Fruit fly (Drosophila melanogaster) whole organism, prepupa: ENCODE data around the gene CG10237.

Source experiments
- Blimp-1 ChIP-seq: fragments of 200-800 bp; sonication (Bioruptor generic); optimal IDR thresholded peaks from 3 replicates; lab custom pipeline; 2017; ENCODE audit warnings: missing biosample characterization, missing genetic modification characterization, mild to moderate bottlenecking, moderate library complexity, missing genetic modification reagents
- CG10631 ChIP-seq: fragments of 200-800 bp; sonication (Bioruptor generic); optimal IDR thresholded peaks from 2 replicates; lab custom pipeline; 2016; ENCODE audit warnings: missing biosample characterization, missing genetic modification characterization
- CG10669 ChIP-seq: fragments of 200-800 bp; sonication (Bioruptor generic); optimal IDR thresholded peaks from 3 replicates; lab custom pipeline; 2018; ENCODE audit warnings: missing biosample characterization, mild to moderate bottlenecking, missing genetic modification characterization, moderate library complexity
- CG11762 ChIP-seq: fragments of 200-800 bp; sonication (Bioruptor generic); optimal IDR thresholded peaks from 3 replicates; lab custom pipeline; 2016; ENCODE audit warnings: missing biosample characterization, missing genetic modification characterization; ENCODE audit not compliant: insufficient read depth
- CG11902 ChIP-seq: fragments of 200-800 bp; sonication (Bioruptor generic); optimal IDR thresholded peaks from 3 replicates; lab custom pipeline; 2016; ENCODE audit warnings: missing biosample characterization, missing genetic modification characterization
- CG15336 ChIP-seq: fragments of 200-800 bp; sonication (Bioruptor generic); IDR thresholded peaks from 2 replicates; pipeline ENCODE4 v1.3.6; 2022; ENCODE audit warnings: missing biosample characterization, missing genetic modification characterization
- CG1621 ChIP-seq: fragments of 200-800 bp; sonication (Bioruptor generic); optimal IDR thresholded peaks from 3 replicates; lab custom pipeline; 2018; ENCODE audit warnings: missing biosample characterization, mild to moderate bottlenecking, missing genetic modification characterization
- CG3032 ChIP-seq: fragments of 200-800 bp; optimal IDR thresholded peaks from 2 replicates; lab custom pipeline; 2019; ENCODE audit warnings: missing biosample characterization, mild to moderate bottlenecking, missing genetic modification characterization, moderate library complexity
- CG32006 ChIP-seq: fragments of 200-800 bp; sonication (Bioruptor generic); optimal IDR thresholded peaks from 3 replicates; lab custom pipeline; 2017; ENCODE audit warnings: missing biosample characterization, mild to moderate bottlenecking, missing genetic modification characterization
- CG3919 ChIP-seq: fragments of 200-800 bp; sonication (Bioruptor generic); optimal IDR thresholded peaks from 3 replicates; lab custom pipeline; 2016; ENCODE audit warnings: missing biosample characterization, missing genetic modification characterization
- CG6163 ChIP-seq: fragments of 200-800 bp; sonication (Bioruptor generic); IDR thresholded peaks from 3 replicates; pipeline ENCODE4 v1.3.6; 2022; ENCODE audit warnings: missing biosample characterization, missing genetic modification characterization
- CG6792 ChIP-seq: fragments of 200-800 bp; sonication (Bioruptor generic); optimal IDR thresholded peaks from 3 replicates; lab custom pipeline; 2016; ENCODE audit warnings: missing biosample characterization, missing genetic modification characterization
- CG6808 ChIP-seq: fragments of 200-800 bp; sonication (Bioruptor generic); optimal IDR thresholded peaks from 3 replicates; lab custom pipeline; 2017; ENCODE audit warnings: missing biosample characterization, missing genetic modification characterization, mild to moderate bottlenecking, moderate library complexity, missing genetic modification reagents
- CG8119 ChIP-seq: fragments of 200-800 bp; sonication (Bioruptor generic); IDR thresholded peaks from 3 replicates; pipeline ENCODE4 v1.3.6; 2022; ENCODE audit warnings: missing biosample characterization, missing genetic modification characterization
- CG8319 ChIP-seq: fragments of 200-800 bp; sonication (Bioruptor generic); optimal IDR thresholded peaks from 3 replicates; lab custom pipeline; 2016; ENCODE audit warnings: missing biosample characterization, missing genetic modification characterization
- CG8632 ChIP-seq: fragments of 200-800 bp; sonication (Bioruptor generic); optimal IDR thresholded peaks from 3 replicates; lab custom pipeline; 2016; ENCODE audit warnings: missing biosample characterization, missing genetic modification characterization
- Eip75B ChIP-seq: fragments of 200-800 bp; sonication (Bioruptor generic); optimal IDR thresholded peaks from 3 replicates; lab custom pipeline; 2016; ENCODE audit warnings: missing biosample characterization, missing genetic modification characterization
- Eip78C ChIP-seq: fragments of 200-800 bp; sonication (Bioruptor generic); peaks from one replicate; lab custom pipeline; 2016; ENCODE audit warnings: missing biosample characterization, missing genetic modification characterization
- Ets21C ChIP-seq: fragments of 200-800 bp; sonication (Bioruptor generic); optimal IDR thresholded peaks from 3 replicates; lab custom pipeline; 2016; ENCODE audit warnings: missing biosample characterization, missing genetic modification characterization
- Ets96B ChIP-seq: fragments of 200-800 bp; optimal IDR thresholded peaks from 2 replicates; lab custom pipeline; 2019; ENCODE audit warnings: missing biosample characterization, mild to moderate bottlenecking, missing genetic modification characterization, moderate library complexity
- Gug ChIP-seq: fragments of 200-800 bp; sonication (Bioruptor generic); IDR thresholded peaks from 2 replicates; pipeline ENCODE4 v1.3.6; 2022; ENCODE audit warnings: missing biosample characterization, missing genetic modification characterization
- Hr38 ChIP-seq: sonication (Bioruptor generic); optimal IDR thresholded peaks from 2 replicates; lab custom pipeline; 2016; ENCODE audit warnings: missing biosample characterization, missing genetic modification characterization
- Hr39 ChIP-seq: fragments of 200-800 bp; sonication (Bioruptor generic); optimal IDR thresholded peaks from 2 replicates; lab custom pipeline; 2016; ENCODE audit warnings: missing biosample characterization, missing genetic modification characterization
- Hr4 ChIP-seq: fragments of 200-800 bp; sonication (Bioruptor generic); optimal IDR thresholded peaks from 3 replicates; lab custom pipeline; 2016; ENCODE audit warnings: missing biosample characterization, missing genetic modification characterization
- Lpt ChIP-seq: fragments of 200-800 bp; sonication (Bioruptor generic); optimal IDR thresholded peaks from 3 replicates; lab custom pipeline; 2016; ENCODE audit warnings: missing biosample characterization, missing genetic modification characterization
- OdsH ChIP-seq: fragments of 200-800 bp; sonication (Bioruptor generic); optimal IDR thresholded peaks from 3 replicates; lab custom pipeline; 2016; ENCODE audit warnings: missing biosample characterization, missing genetic modification characterization
- Sox102F ChIP-seq: fragments of 200-800 bp; sonication (Bioruptor generic); optimal IDR thresholded peaks from 2 replicates; lab custom pipeline; 2016; ENCODE audit warnings: missing biosample characterization, mild to moderate bottlenecking, missing genetic modification characterization
- achi ChIP-seq: fragments of 200-800 bp; sonication (Bioruptor generic); optimal IDR thresholded peaks from 3 replicates; lab custom pipeline; 2016; ENCODE audit warnings: missing biosample characterization, missing genetic modification characterization
- acj6 ChIP-seq: fragments of 200-800 bp; sonication (Bioruptor generic); optimal IDR thresholded peaks from 3 replicates; lab custom pipeline; 2016; ENCODE audit warnings: missing biosample characterization, missing genetic modification characterization
- cyc ChIP-seq: fragments of 200-800 bp; sonication (Bioruptor generic); optimal IDR thresholded peaks from 3 replicates; lab custom pipeline; 2016; ENCODE audit warnings: missing biosample characterization, missing genetic modification characterization
- dsx ChIP-seq: fragments of 200-800 bp; optimal IDR thresholded peaks from 3 replicates; lab custom pipeline; 2019; ENCODE audit warnings: missing biosample characterization, mild to moderate bottlenecking, missing genetic modification characterization, moderate library complexity; ENCODE audit not compliant: poor library complexity, severe bottlenecking
- eg ChIP-seq: fragments of 200-800 bp; sonication (Bioruptor generic); IDR thresholded peaks from 3 replicates; pipeline ENCODE4 v1.3.6; 2022; ENCODE audit warnings: missing biosample characterization, missing genetic modification characterization
- fd59A ChIP-seq: fragments of 200-800 bp; sonication (Bioruptor generic); optimal IDR thresholded peaks from 2 replicates; lab custom pipeline; 2017; ENCODE audit warnings: missing biosample characterization, mild to moderate bottlenecking, missing genetic modification characterization, missing genetic modification reagents
- fd85E ChIP-seq: fragments of 200-800 bp; sonication (Bioruptor generic); optimal IDR thresholded peaks from 3 replicates; lab custom pipeline; 2016; ENCODE audit warnings: missing biosample characterization, missing genetic modification characterization
- lz ChIP-seq: fragments of 200-800 bp; sonication (Bioruptor generic); optimal IDR thresholded peaks from 3 replicates; lab custom pipeline; 2016; ENCODE audit warnings: missing biosample characterization, missing genetic modification characterization
- pdm3 ChIP-seq: fragments of 200-800 bp; sonication (Bioruptor generic); optimal IDR thresholded peaks from 3 replicates; lab custom pipeline; 2016; ENCODE audit warnings: missing biosample characterization, missing genetic modification characterization
- spab ChIP-seq: fragments of 200-800 bp; sonication (Bioruptor generic); optimal IDR thresholded peaks from 2 replicates; lab custom pipeline; 2017; ENCODE audit warnings: missing biosample characterization, mild to moderate bottlenecking, missing genetic modification characterization, missing genetic modification reagents
- ss ChIP-seq, 2 experiments: fragments of 200-800 bp; sonication (Bioruptor generic); optimal IDR thresholded peaks; 2 replicates in 1 of 2; 3 replicates in 1 of 2; lab custom pipeline; 2017 to 2018; ENCODE audit warnings: mild to moderate bottlenecking in 2 of 2, missing biosample characterization in 2 of 2, missing genetic modification characterization in 2 of 2, moderate library complexity in 1 of 2
- vri ChIP-seq: fragments of 200-800 bp; sonication (Bioruptor generic); optimal IDR thresholded peaks from 3 replicates; lab custom pipeline; 2016; ENCODE audit warnings: missing biosample characterization, mild to moderate bottlenecking, missing genetic modification characterization

Gene CG10237

DNA sequence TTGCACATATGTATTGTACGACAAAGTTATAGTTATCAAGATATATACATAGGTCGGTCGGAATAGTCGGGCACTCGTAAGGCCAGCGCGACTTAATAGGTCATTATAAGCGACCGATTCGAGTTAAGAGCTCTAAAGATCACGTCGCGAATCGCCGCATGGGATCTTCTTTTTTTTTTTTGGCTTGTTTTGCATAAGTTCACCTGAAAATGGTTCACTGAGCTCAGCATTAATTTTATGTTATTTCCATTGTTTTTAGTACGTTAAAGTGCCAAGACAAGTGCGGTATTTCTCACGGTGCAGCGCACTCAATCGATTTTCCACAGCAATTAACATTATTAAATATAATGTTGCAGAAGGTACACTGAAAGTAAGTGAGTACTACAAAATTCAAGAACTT, 1.2 kb downstream of the CG10237 start (continued):
- TF ChIP-seq CG6792 (GFP tag; lab: Kevin White, UChicago): no peak
- no peak for TF ChIP-seq Ets96B
- TF ChIP-seq lz (GFP tag; lab: Kevin White, UChicago): no peak
- TF ChIP-seq CG8632 (GFP tag; lab: Kevin White, UChicago): no peak
- TF ChIP-seq Lpt (GFP tag; lab: Kevin White, UChicago): no peak
- peak; percentile 22 for TF ChIP-seq CG6163 (GFP tag; lab: Robert Waterston, UW)
- no peak for TF ChIP-seq ss (GFP tag; optimal IDR thresholded peaks at IDR 0.05; lab: Kevin White, UChicago)
- no peak for TF ChIP-seq Hr38 (GFP tag; lab: Kevin White, UChicago)
- no peak for TF ChIP-seq CG3032 (tag; lab: Kevin White, UChicago)

DNA sequence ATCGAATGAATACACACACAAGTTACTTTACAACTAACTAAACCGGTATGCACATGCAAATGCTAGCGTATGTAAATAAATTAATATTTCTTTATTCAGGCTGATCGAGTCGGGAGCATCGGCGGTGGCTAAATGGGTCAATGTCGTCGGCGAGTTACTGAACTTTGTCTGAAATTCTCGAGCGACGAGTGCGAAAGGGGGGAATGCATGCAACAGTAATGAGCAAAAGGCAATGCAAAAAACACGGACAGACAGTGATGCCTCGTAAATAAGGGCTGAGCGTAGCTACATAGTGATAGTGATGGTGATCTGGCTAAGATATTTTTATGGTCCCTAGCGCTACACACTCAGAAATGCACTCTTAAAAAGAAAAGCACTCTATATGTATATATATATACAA, 1.8 kb downstream of the CG10237 start:
- TF ChIP-seq dsx (peak; percentile 49), Gug (GFP tag; lab: Robert Waterston, UW) (no peak), CG10669 (no peak), lz (GFP tag; lab: Kevin White, UChicago) (no peak), vri (GFP tag; lab: Kevin White, UChicago) (peak; percentile 16), CG3032 (tag; lab: Kevin White, UChicago) (peak; percentile 18), CG11902 (GFP tag; lab: Kevin White, UChicago) (no peak), Ets96B (peak; percentile 9), Eip75B (GFP tag; lab: Kevin White, UChicago) (peak; percentile 78), CG6163 (GFP tag; lab: Robert Waterston, UW) (peak; percentile 91), CG1621 (tag; lab: Kevin White, UChicago) (peak; percentile 28), OdsH (GFP tag; lab: Kevin White, UChicago) (no peak), CG11762 (GFP tag; lab: Kevin White, UChicago) (no peak), fd85E (GFP tag; lab: Kevin White, UChicago) (no peak), ss (GFP tag; optimal IDR thresholded peaks at IDR 0.05; lab: Kevin White, UChicago) (peak; percentile 14 to 58), Hr4 (GFP tag; lab: Kevin White, UChicago) (no peak), CG10631 (no peak), CG8632 (GFP tag; lab: Kevin White, UChicago) (peak; percentile 30), achi (no peak), Sox102F (no peak), CG15336 (GFP tag; lab: Robert Waterston, UW) (peak; percentile 25; the same call in 1 of the 2 replicates), cyc (GFP tag; lab: Kevin White, UChicago) (no peak), acj6 (GFP tag; lab: Kevin White, UChicago) (peak; percentile 7), CG32006 (GFP tag; lab: Kevin White, UChicago) (no peak), Hr39 (GFP tag; lab: Kevin White, UChicago) (no peak), Blimp-1 (GFP tag; lab: Kevin White, UChicago) (no peak), CG8119 (GFP tag; lab: Robert Waterston, UW) (no peak), Ets21C (no peak), eg (GFP tag; lab: Robert Waterston, UW) (0 out of 3 replicates have a peak, but pooled peaks have one; percentile 34), pdm3 (GFP tag; lab: Kevin White, UChicago) (peak; percentile 54), CG6808 (GFP tag; lab: Kevin White, UChicago) (peak; percentile 31), fd59A (GFP tag; lab: Kevin White, UChicago) (no peak), CG3919 (GFP tag; lab: Kevin White, UChicago) (peak; percentile 6), CG8319 (GFP tag; lab: Kevin White, UChicago) (no peak), spab (GFP tag; lab: Kevin White, UChicago) (no peak)

DNA sequence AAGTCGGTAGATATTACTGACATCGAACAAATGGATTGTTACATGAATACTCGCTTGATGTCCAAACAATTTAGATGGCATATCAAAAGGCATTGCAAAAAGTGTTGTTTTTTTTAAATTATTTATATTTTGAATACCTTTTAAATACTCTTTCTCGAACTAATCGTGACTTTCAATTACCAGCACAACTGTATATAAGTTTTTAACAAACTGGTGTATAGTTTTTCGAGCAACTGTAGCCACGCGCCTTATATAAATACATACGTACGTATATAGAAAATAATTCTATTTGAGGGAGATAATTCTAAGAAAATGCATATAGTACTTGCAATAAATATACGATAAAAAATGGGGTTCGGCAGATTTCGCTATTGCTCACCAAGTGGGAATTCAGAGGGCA, 2.2 kb downstream of the CG10237 start:
- peak; percentile 43 for TF ChIP-seq Eip78C
- no peak for TF ChIP-seq vri (GFP tag; lab: Kevin White, UChicago)
